Fruit fly (Drosophila melanogaster) Kc167 (cell line): ENCODE data around the gene CG16965.

Experiments
- Sin3A ChIP-seq: fragments of >200 bp; optimal IDR thresholded peaks from 2 replicates; lab custom pipeline; 2018; ENCODE audit warnings: missing external identifiers
- h ChIP-seq: fragments of >200 bp; optimal IDR thresholded peaks from 3 replicates; lab custom pipeline; 2018; ENCODE audit warnings: missing external identifiers
- psq ChIP-seq: fragments of >200 bp; optimal IDR thresholded peaks from 2 replicates; lab custom pipeline; 2017; ENCODE audit warnings: missing external identifiers

DNA sequence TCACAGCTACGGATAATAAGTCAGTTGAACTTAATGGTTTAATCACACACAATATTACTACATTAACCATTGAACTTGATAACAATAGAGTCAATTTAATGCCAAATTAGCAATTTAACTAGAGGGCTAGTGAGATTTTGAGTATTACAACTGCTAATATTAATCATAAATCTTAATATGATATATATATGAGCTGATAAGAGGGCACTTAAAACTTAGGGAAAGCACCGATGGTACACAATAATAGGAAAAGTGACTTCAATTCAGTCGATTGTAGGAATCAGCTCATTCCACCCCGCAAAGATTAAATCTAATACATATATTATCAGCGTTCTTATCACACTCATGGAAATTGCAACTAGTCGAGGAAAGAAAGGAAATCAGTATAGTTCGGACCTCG, at the start of gene CG16965:
- TF ChIP-seq psq (lab: Kevin White, UChicago) (no peak), Sin3A (lab: Kevin White, UChicago) (no peak), h (lab: Kevin White, UChicago) (no peak)
